Worm (Caenorhabditis elegans): ENCODE measurements around the gene ral-1.

Gene ral-1

ce11 chrIII:3343463-3343862 is 32.4 kb downstream of the ral-1 start:
- TF ChIP-seq ztf-11 (tag; optimal IDR thresholded peaks at IDR 0.05) (no peak), pqm-1 (tag; optimal IDR thresholded peaks at IDR 0.05) (peak; percentile 35), nhr-28 (tag; optimal IDR thresholded peaks at IDR 0.05) (no peak), ceh-28 (tag; optimal IDR thresholded peaks at IDR 0.05) (no peak), eor-1 (tag; optimal IDR thresholded peaks at IDR 0.05) (no peak), elt-1 (tag; optimal IDR thresholded peaks at IDR 0.05) (no peak), nhr-23 (tag; optimal IDR thresholded peaks at IDR 0.05) (no peak), pha-4 (tag; optimal IDR thresholded peaks at IDR 0.05) (peak; percentile 98), hmg-11 (tag; optimal IDR thresholded peaks at IDR 0.05) (peak; percentile 2), lin-15B (tag; optimal IDR thresholded peaks at IDR 0.05) (no peak), jun-1 (tag; optimal IDR thresholded peaks at IDR 0.05) (no peak), R02D3.7 (tag; optimal IDR thresholded peaks at IDR 0.05) (no peak), nhr-77 (tag; optimal IDR thresholded peaks at IDR 0.05) (no peak)

- TF ChIP-seq tbx-2 (tag; optimal IDR thresholded peaks at IDR 0.05): no peak
- TF ChIP-seq fkh-2 (tag; optimal IDR thresholded peaks at IDR 0.05): no peak
- TF ChIP-seq ama-1 (optimal IDR thresholded peaks at IDR 0.05): no peak
- no peak for TF ChIP-seq sea-2 (GFP tag; optimal IDR thresholded peaks at IDR 0.05)
- no peak for TF ChIP-seq egl-5 (tag; optimal IDR thresholded peaks at IDR 0.05)
- no peak for TF ChIP-seq ztf-4 (tag; optimal IDR thresholded peaks at IDR 0.05)
- TF ChIP-seq nhr-23 (tag; optimal IDR thresholded peaks at IDR 0.05): no peak
- TF ChIP-seq fkh-10 (GFP tag; optimal IDR thresholded peaks at IDR 0.05): no peak
- TF ChIP-seq nhr-12 (tag; optimal IDR thresholded peaks at IDR 0.05): no peak
Observed at ce11 chrIII:3344573-3344972, 33.5 kb downstream of the ral-1 start, which contains the start of gene gei-1. Gene gei-1, plus strand, starts transcription at chrIII:3344873.

- peak; percentile 32 for TF ChIP-seq nhr-23 (tag; optimal IDR thresholded peaks at IDR 0.05)
- TF ChIP-seq fos-1 (tag; optimal IDR thresholded peaks at IDR 0.05): no peak
- no peak for TF ChIP-seq skn-1 (tag; optimal IDR thresholded peaks at IDR 0.05)
- peak; percentile 29 for TF ChIP-seq elt-1 (tag; optimal IDR thresholded peaks at IDR 0.05)
Observed at ce11 chrIII:3345835-3346234, 34.7 kb downstream of the ral-1 start.

ce11 chrIII:3346665-3347064 is 35.6 kb downstream of the ral-1 start:
- TF ChIP-seq nhr-23 (tag; optimal IDR thresholded peaks at IDR 0.05): no peak
- TF ChIP-seq daf-12 (tag; optimal IDR thresholded peaks at IDR 0.05): no peak
- TF ChIP-seq elt-2 (tag; optimal IDR thresholded peaks at IDR 0.05): no peak
- no peak for TF ChIP-seq nhr-237 (tag; optimal IDR thresholded peaks at IDR 0.05)
- no peak for TF ChIP-seq ceh-28 (tag; optimal IDR thresholded peaks at IDR 0.05)
- no peak for TF ChIP-seq ztf-11 (tag; optimal IDR thresholded peaks at IDR 0.05)
- no peak for TF ChIP-seq pqm-1 (tag; optimal IDR thresholded peaks at IDR 0.05)
- no peak for TF ChIP-seq ZK546.5 (tag; optimal IDR thresholded peaks at IDR 0.05)
- TF ChIP-seq aly-2 (tag; optimal IDR thresholded peaks at IDR 0.05): no peak
- no peak for TF ChIP-seq elt-3 (tag; optimal IDR thresholded peaks at IDR 0.05)
- no peak for TF ChIP-seq mml-1 (tag; optimal IDR thresholded peaks at IDR 0.05)
- no peak for TF ChIP-seq nhr-67 (tag; optimal IDR thresholded peaks at IDR 0.05)
- TF ChIP-seq zag-1 (tag; optimal IDR thresholded peaks at IDR 0.05): no peak
- no peak for TF ChIP-seq sea-2 (GFP tag; optimal IDR thresholded peaks at IDR 0.05)
- TF ChIP-seq unc-62 (GFP tag; optimal IDR thresholded peaks at IDR 0.05): no peak
- TF ChIP-seq ama-1 (optimal IDR thresholded peaks at IDR 0.05): no peak

ce11 chrIII:3349061-3349460 is 38.0 kb downstream of the ral-1 start:
- TF ChIP-seq nhr-25 (tag; optimal IDR thresholded peaks at IDR 0.05) (peak; percentile 45), elt-1 (tag; optimal IDR thresholded peaks at IDR 0.05) (no peak), daf-12 (tag; optimal IDR thresholded peaks at IDR 0.05) (no peak), nfya-1 (tag; optimal IDR thresholded peaks at IDR 0.05; ENCODE audit: insufficient read depth) (no peak)

- TF ChIP-seq unc-39 (tag; optimal IDR thresholded peaks at IDR 0.05): no peak
- TF ChIP-seq mdl-1 (tag; optimal IDR thresholded peaks at IDR 0.05): no peak
- TF ChIP-seq nhr-43 (tag; optimal IDR thresholded peaks at IDR 0.05; ENCODE audit: poor library complexity, severe bottlenecking): no peak
- TF ChIP-seq aly-2 (tag; optimal IDR thresholded peaks at IDR 0.05): no peak
- no peak for TF ChIP-seq R02D3.7 (tag; optimal IDR thresholded peaks at IDR 0.05)
- TF ChIP-seq nhr-25 (tag; optimal IDR thresholded peaks at IDR 0.05): no peak
Observed at ce11 chrIII:3351091-3351490, 40.0 kb downstream of the ral-1 start.
